Fruit fly (Drosophila melanogaster) whole organism, embryonic: ENCODE data around the gene BBIP1.

Source experiments
- Awh ChIP-seq: fragments of 200-800 bp; sonication (Bioruptor generic); IDR thresholded peaks from 2 replicates; pipeline ENCODE4, ENCODE4 v1.3.6; 2022; ENCODE audit warnings: missing biosample characterization, missing genetic modification characterization
- Bdp1 ChIP-seq: fragments of 200-800 bp; sonication (Bioruptor generic); optimal IDR thresholded peaks from 3 replicates; lab custom pipeline; 2016; ENCODE audit warnings: missing biosample characterization, missing genetic modification characterization
- C15 ChIP-seq: fragments of 200-800 bp; sonication (Bioruptor generic); IDR thresholded peaks from 3 replicates; pipeline ENCODE4 v1.3.6; 2022; ENCODE audit warnings: missing biosample characterization, missing genetic modification characterization
- CG10462 ChIP-seq: fragments of 200-800 bp; sonication (Bioruptor generic); optimal IDR thresholded peaks from 2 replicates; lab custom pipeline; 2016; ENCODE audit warnings: missing biosample characterization, missing genetic modification characterization
- CG10959 ChIP-seq: fragments of 200-800 bp; sonication (Bioruptor generic); IDR thresholded peaks from 2 replicates; pipeline ENCODE4 v1.3.6; 2022; ENCODE audit warnings: missing biosample characterization, missing genetic modification characterization
- CG10979 ChIP-seq: fragments of 200-800 bp; sonication (Bioruptor generic); optimal IDR thresholded peaks from 2 replicates; lab custom pipeline; 2018; ENCODE audit warnings: missing biosample characterization, mild to moderate bottlenecking, missing genetic modification characterization, moderate library complexity
- CG12155 ChIP-seq: fragments of 200-800 bp; sonication (Bioruptor generic); optimal IDR thresholded peaks from 3 replicates; lab custom pipeline; 2016; ENCODE audit warnings: missing biosample characterization, missing genetic modification characterization
- CG12744 ChIP-seq: fragments of 200-800 bp; sonication (Bioruptor generic); optimal IDR thresholded peaks from 2 replicates; lab custom pipeline; 2016; ENCODE audit warnings: missing biosample characterization, missing genetic modification characterization
- CG13123 ChIP-seq: fragments of 200-800 bp; sonication (Bioruptor generic); optimal IDR thresholded peaks from 2 replicates; lab custom pipeline; 2016; ENCODE audit warnings: missing biosample characterization, missing genetic modification characterization
- CG1647 ChIP-seq: fragments of 200-800 bp; sonication (Bioruptor generic); optimal IDR thresholded peaks from 3 replicates; lab custom pipeline; 2016; ENCODE audit warnings: missing biosample characterization, missing genetic modification characterization
- CG17568 ChIP-seq: fragments of 200-800 bp; sonication (Bioruptor generic); optimal IDR thresholded peaks from 2 replicates; lab custom pipeline; 2018; ENCODE audit warnings: missing biosample characterization, mild to moderate bottlenecking, missing genetic modification characterization, moderate library complexity
- CG18764 ChIP-seq: fragments of 200-800 bp; sonication (Bioruptor generic); optimal IDR thresholded peaks from 3 replicates; lab custom pipeline; 2016; ENCODE audit warnings: missing biosample characterization, missing genetic modification characterization
- CG2116 ChIP-seq: fragments of 200-800 bp; sonication (Bioruptor generic); optimal IDR thresholded peaks from 3 replicates; lab custom pipeline; 2018; ENCODE audit warnings: missing biosample characterization, mild to moderate bottlenecking, missing genetic modification characterization
- CG31441 ChIP-seq: fragments of 200-800 bp; sonication (Bioruptor generic); IDR thresholded peaks from 2 replicates; pipeline ENCODE4 v1.3.6; 2022; ENCODE audit warnings: missing biosample characterization, missing genetic modification characterization
- CG32772 ChIP-seq: fragments of 200-800 bp; sonication (Bioruptor generic); IDR thresholded peaks from 2 replicates; pipeline ENCODE4 v1.3.6; 2022; ENCODE audit warnings: missing biosample characterization, missing genetic modification characterization
- CG4282 ChIP-seq: fragments of 200-800 bp; sonication (Bioruptor generic); optimal IDR thresholded peaks from 2 replicates; lab custom pipeline; 2016; ENCODE audit warnings: missing biosample characterization, missing genetic modification characterization
- CG4360 ChIP-seq: fragments of 200-800 bp; sonication (Bioruptor generic); IDR thresholded peaks from 2 replicates; pipeline ENCODE4 v1.3.6; 2022; ENCODE audit warnings: missing biosample characterization, missing genetic modification characterization
- CG5180 ChIP-seq: fragments of 200-800 bp; sonication (Bioruptor generic); optimal IDR thresholded peaks from 3 replicates; lab custom pipeline; 2017; ENCODE audit warnings: missing biosample characterization, missing genetic modification characterization, mild to moderate bottlenecking, moderate library complexity, missing genetic modification reagents
- CG5245 ChIP-seq: fragments of 200-800 bp; sonication (Bioruptor generic); optimal IDR thresholded peaks from 3 replicates; lab custom pipeline; 2016; ENCODE audit warnings: missing biosample characterization, missing genetic modification characterization
- CG6689 ChIP-seq: fragments of 200-800 bp; sonication (Bioruptor generic); IDR thresholded peaks from 2 replicates; pipeline ENCODE4 v1.3.6; 2022; ENCODE audit warnings: missing biosample characterization, missing genetic modification characterization
- CG6791 ChIP-seq: fragments of 200-800 bp; sonication (Bioruptor generic); IDR thresholded peaks from 3 replicates; pipeline ENCODE4 v1.3.6; 2022; ENCODE audit warnings: missing biosample characterization, missing genetic modification characterization; ENCODE audit not compliant: partially characterized antibody
- CG6813 ChIP-seq: fragments of 200-800 bp; sonication (Bioruptor generic); optimal IDR thresholded peaks from 2 replicates; lab custom pipeline; 2017; ENCODE audit warnings: missing biosample characterization, missing genetic modification characterization, mild to moderate bottlenecking, moderate library complexity, missing genetic modification reagents
- CG7271 ChIP-seq: fragments of 200-800 bp; sonication (Bioruptor generic); optimal IDR thresholded peaks from 2 replicates; lab custom pipeline; 2018; ENCODE audit warnings: missing biosample characterization, mild to moderate bottlenecking, missing genetic modification characterization, moderate library complexity
- CG7745 ChIP-seq: fragments of 200-800 bp; sonication (Bioruptor generic); optimal IDR thresholded peaks from 2 replicates; lab custom pipeline; 2018; ENCODE audit warnings: missing biosample characterization, mild to moderate bottlenecking, missing genetic modification characterization, moderate library complexity
- CG8388 ChIP-seq: fragments of 200-800 bp; sonication (Bioruptor generic); optimal IDR thresholded peaks from 2 replicates; lab custom pipeline; 2019; ENCODE audit warnings: missing biosample characterization, mild to moderate bottlenecking, missing genetic modification characterization, moderate library complexity
- Camta ChIP-seq: fragments of 200-800 bp; sonication (Bioruptor generic); optimal IDR thresholded peaks from 2 replicates; lab custom pipeline; 2016; ENCODE audit warnings: missing biosample characterization, missing genetic modification characterization
- Drgx ChIP-seq: fragments of 200-800 bp; sonication (Bioruptor generic); IDR thresholded peaks from 2 replicates; pipeline ENCODE4 v1.3.6; 2022; ENCODE audit warnings: missing biosample characterization, missing genetic modification characterization
- Eip74EF ChIP-seq, 2 experiments: fragments of 200-800 bp in 1 of 2; fragments of >200 bp in 1 of 2; sonication (Bioruptor generic) in 1 of 2; optimal IDR thresholded peaks; 2 replicates each; lab custom pipeline; 2017 to 2019; ENCODE audit warnings: missing biosample characterization in 2 of 2, missing genetic modification characterization in 2 of 2, mild to moderate bottlenecking in 1 of 2, moderate library complexity in 1 of 2
- Fer3 ChIP-seq: fragments of 200-800 bp; sonication (Bioruptor generic); optimal IDR thresholded peaks from 2 replicates; lab custom pipeline; 2018; ENCODE audit warnings: missing biosample characterization, mild to moderate bottlenecking, missing genetic modification characterization, moderate library complexity
- Hey ChIP-seq: fragments of 200-800 bp; sonication (Bioruptor generic); optimal IDR thresholded peaks from 3 replicates; lab custom pipeline; 2018; ENCODE audit warnings: missing biosample characterization, mild to moderate bottlenecking, missing genetic modification characterization
- HmgD ChIP-seq: fragments of 200-800 bp; sonication (Bioruptor generic); optimal IDR thresholded peaks from 3 replicates; lab custom pipeline; 2016; ENCODE audit warnings: missing biosample characterization, missing genetic modification characterization
- Kr ChIP-seq: fragments of 200-800 bp; sonication (Bioruptor generic); optimal IDR thresholded peaks from 2 replicates; lab custom pipeline; 2017; ENCODE audit warnings: missing biosample characterization, mild to moderate bottlenecking, missing genetic modification characterization
- Nf-YA ChIP-seq: fragments of 200-800 bp; sonication (Bioruptor generic); IDR thresholded peaks from 2 replicates; pipeline ENCODE4 v1.3.6; 2022; ENCODE audit warnings: missing biosample characterization, missing genetic modification characterization
- Optix ChIP-seq: fragments of 200-800 bp; sonication (Bioruptor generic); IDR thresholded peaks from 3 replicates; pipeline ENCODE4 v1.3.6; 2022; ENCODE audit warnings: missing biosample characterization, missing genetic modification characterization
- Scr ChIP-seq: fragments of 200-800 bp; sonication (Bioruptor generic); IDR thresholded peaks from 2 replicates; pipeline ENCODE4 v1.3.6; 2022; ENCODE audit warnings: missing biosample characterization, missing genetic modification characterization; ENCODE audit not compliant: partially characterized antibody
- Sox100B ChIP-seq: fragments of 200-800 bp; sonication (Bioruptor generic); optimal IDR thresholded peaks from 3 replicates; lab custom pipeline; 2018; ENCODE audit warnings: missing biosample characterization, mild to moderate bottlenecking, missing genetic modification characterization
- Sry-β ChIP-seq: fragments of 200-800 bp; sonication (Bioruptor generic); optimal IDR thresholded peaks from 2 replicates; lab custom pipeline; 2018; ENCODE audit warnings: missing biosample characterization, mild to moderate bottlenecking, missing genetic modification characterization, moderate library complexity
- chinmo ChIP-seq: fragments of 200-800 bp; sonication (Bioruptor generic); IDR thresholded peaks from 4 replicates; pipeline ENCODE4 v1.3.6; 2022; ENCODE audit warnings: missing biosample characterization, missing genetic modification characterization; ENCODE audit not compliant: partially characterized antibody
- croc ChIP-seq: fragments of 200-800 bp; sonication (Bioruptor generic); conservative IDR thresholded peaks from 3 replicates; pipeline ENCODE4 v1.3.6; 2022; ENCODE audit warnings: missing biosample characterization, missing genetic modification characterization
- dmrt99B ChIP-seq: fragments of 200-800 bp; sonication (Bioruptor generic); optimal IDR thresholded peaks from 2 replicates; lab custom pipeline; 2018; ENCODE audit warnings: missing biosample characterization, mild to moderate bottlenecking, missing genetic modification characterization, moderate library complexity
- esg ChIP-seq: fragments of 200-800 bp; sonication (Bioruptor generic); conservative IDR thresholded peaks from 2 replicates; pipeline ENCODE4 v1.3.6; 2022; ENCODE audit warnings: missing biosample characterization, missing genetic modification characterization
- fd3F ChIP-seq: fragments of 200-800 bp; sonication (Bioruptor generic); optimal IDR thresholded peaks from 2 replicates; lab custom pipeline; 2018; ENCODE audit warnings: missing biosample characterization, mild to moderate bottlenecking, missing genetic modification characterization, moderate library complexity
- fru ChIP-seq: fragments of >200 bp; optimal IDR thresholded peaks from 2 replicates; lab custom pipeline; 2017
- gcm2 ChIP-seq: fragments of 200-800 bp; sonication (Bioruptor generic); optimal IDR thresholded peaks from 2 replicates; lab custom pipeline; 2016; ENCODE audit warnings: missing biosample characterization, missing genetic modification characterization
- gt ChIP-seq: fragments of 200-800 bp; sonication (Bioruptor generic); IDR thresholded peaks from 2 replicates; pipeline ENCODE4 v1.3.6; 2022; ENCODE audit warnings: missing biosample characterization, missing genetic modification characterization
- mam ChIP-seq: fragments of 200-800 bp; sonication (Bioruptor generic); optimal IDR thresholded peaks from 3 replicates; lab custom pipeline; 2016; ENCODE audit warnings: missing biosample characterization, missing genetic modification characterization
- onecut ChIP-seq: fragments of 200-800 bp; sonication (Bioruptor generic); IDR thresholded peaks from 2 replicates; pipeline ENCODE4 v1.3.6; 2022; ENCODE audit warnings: missing biosample characterization, missing genetic modification characterization
- ro ChIP-seq: fragments of 200-800 bp; sonication (Bioruptor generic); IDR thresholded peaks from 2 replicates; pipeline ENCODE4 v1.3.6; 2022; ENCODE audit warnings: missing biosample characterization, missing genetic modification characterization
- sc ChIP-seq, 3 experiments: fragments of >200 bp in 2 of 3; fragments of 200-800 bp in 1 of 3; sonication (Bioruptor generic) in 1 of 3; optimal IDR thresholded peaks; 2 replicates in 2 of 3; 3 replicates in 1 of 3; lab custom pipeline; 2017; ENCODE audit warnings: mild to moderate bottlenecking in 1 of 3, missing biosample characterization in 1 of 3, missing genetic modification characterization in 1 of 3, missing genetic modification reagents in 1 of 3
- slp2 ChIP-seq: fragments of 200-800 bp; sonication (Bioruptor generic); optimal IDR thresholded peaks from 2 replicates; lab custom pipeline; 2016; ENCODE audit warnings: missing biosample characterization, missing genetic modification characterization
- ssp ChIP-seq: fragments of 200-800 bp; sonication (Bioruptor generic); IDR thresholded peaks from 2 replicates; pipeline ENCODE4 v1.3.6; 2022; ENCODE audit warnings: missing biosample characterization, missing genetic modification characterization
- z ChIP-seq: fragments of 200-800 bp; sonication (Bioruptor generic); IDR thresholded peaks from 3 replicates; pipeline ENCODE4 v1.3.6; 2022; ENCODE audit warnings: missing biosample characterization, missing genetic modification characterization

Gene BBIP1

dm6 chr3R:9419300-9419652 is 15.1 kb downstream of the BBIP1 start (continued):
- no peak for TF ChIP-seq dmrt99B (tag; lab: Kevin White, UChicago)
- no peak for TF ChIP-seq ro (GFP tag; lab: Robert Waterston, UW)
- peak; percentile 23 for TF ChIP-seq Fer3 (tag; lab: Kevin White, UChicago)
- TF ChIP-seq CG1647 (GFP tag; lab: Kevin White, UChicago): no peak
- no peak for TF ChIP-seq CG6689 (GFP tag; lab: Robert Waterston, UW)
- no peak for TF ChIP-seq chinmo (GFP tag; lab: Robert Waterston, UW)
- no peak for TF ChIP-seq CG32772 (GFP tag; lab: Robert Waterston, UW)
- TF ChIP-seq Drgx: no peak
- no peak for TF ChIP-seq CG4282 (GFP tag; lab: Kevin White, UChicago)
- no peak for TF ChIP-seq Eip74EF (GFP tag; optimal IDR thresholded peaks at IDR 0.05; lab: Kevin White, UChicago)
- TF ChIP-seq Optix: no peak
- TF ChIP-seq CG17568 (GFP tag; lab: Kevin White, UChicago): no peak
- no peak for TF ChIP-seq CG12744 (GFP tag; lab: Kevin White, UChicago)
- no peak for TF ChIP-seq CG18764
- TF ChIP-seq CG10462 (GFP tag; lab: Kevin White, UChicago): no peak
- no peak for TF ChIP-seq Sry-β (GFP tag; lab: Kevin White, UChicago)
- no peak for TF ChIP-seq CG31441
- TF ChIP-seq fru (lab: Kevin White, UChicago): no peak
- TF ChIP-seq Camta (GFP tag; lab: Kevin White, UChicago): no peak
- no peak for TF ChIP-seq HmgD (GFP tag; lab: Kevin White, UChicago)
- no peak for TF ChIP-seq C15 (GFP tag; lab: Robert Waterston, UW)
- TF ChIP-seq Awh (GFP tag; lab: Robert Waterston, UW): no peak
- no peak for TF ChIP-seq CG10959 (GFP tag; lab: Robert Waterston, UW)
- no peak for TF ChIP-seq Kr (GFP tag; lab: Kevin White, UChicago)
- TF ChIP-seq CG2116 (GFP tag; lab: Kevin White, UChicago): no peak
- no peak for TF ChIP-seq z (GFP tag; lab: Robert Waterston, UW)
- no peak for TF ChIP-seq CG6791 (GFP tag; lab: Robert Waterston, UW)
- TF ChIP-seq ssp (GFP tag; lab: Robert Waterston, UW): no peak
- no peak for TF ChIP-seq esg
- peak; percentile 47 for TF ChIP-seq CG7745 (tag; lab: Kevin White, UChicago)
- TF ChIP-seq CG6813 (GFP tag; lab: Kevin White, UChicago): no peak
- TF ChIP-seq CG5180 (GFP tag; lab: Kevin White, UChicago): no peak
- no peak for TF ChIP-seq fd3F (GFP tag; lab: Kevin White, UChicago)
- TF ChIP-seq gcm2 (GFP tag; lab: Kevin White, UChicago): no peak
- TF ChIP-seq Hey (tag; lab: Kevin White, UChicago): peak; percentile 21
- TF ChIP-seq CG12155 (GFP tag; lab: Kevin White, UChicago): no peak
- TF ChIP-seq croc (GFP tag; lab: Robert Waterston, UW): no peak
- no peak for TF ChIP-seq CG5245 (GFP tag; lab: Kevin White, UChicago)
- no peak for TF ChIP-seq Sox100B (GFP tag; lab: Kevin White, UChicago)
- TF ChIP-seq CG7271 (tag; lab: Kevin White, UChicago): no peak
- TF ChIP-seq Bdp1 (GFP tag; lab: Kevin White, UChicago): no peak
- no peak for TF ChIP-seq CG4360 (GFP tag; lab: Robert Waterston, UW)
- no peak for TF ChIP-seq mam (GFP tag; lab: Kevin White, UChicago)
- no peak for TF ChIP-seq Scr (GFP tag; lab: Robert Waterston, UW)
- no peak for TF ChIP-seq CG10979 (tag; lab: Kevin White, UChicago)
- TF ChIP-seq onecut (GFP tag; lab: Robert Waterston, UW): peak; percentile 83
- no peak for TF ChIP-seq CG13123 (GFP tag; lab: Kevin White, UChicago)
- no peak for TF ChIP-seq slp2 (GFP tag; lab: Kevin White, UChicago)
- no peak for TF ChIP-seq gt
- no peak for TF ChIP-seq Nf-YA (GFP tag; lab: Robert Waterston, UW)
- no peak for TF ChIP-seq sc (optimal IDR thresholded peaks at IDR 0.05; lab: Kevin White, UChicago)
- TF ChIP-seq sc (GFP tag; optimal IDR thresholded peaks at IDR 0.05; lab: Kevin White, UChicago): no peak
- TF ChIP-seq CG8388: no peak
